Worm (Caenorhabditis elegans): ENCODE measurements around the gene C54E10.10.

- TF ChIP-seq egl-27 (tag; optimal IDR thresholded peaks at IDR 0.05) (no peak), lir-3 (tag; optimal IDR thresholded peaks at IDR 0.05) (no peak), nhr-77 (tag; optimal IDR thresholded peaks at IDR 0.05) (no peak)
Observed at ce11 chrV:18806409-18806808, 3.2 kb upstream of the C54E10.10 start, which contains the start of gene sri-10.

Measured in whole organism, L4 larva.